Worm (Caenorhabditis elegans): ENCODE results near the gene cpr-5.

The cpr-5 gene

ce11 chrV:1142251-1142650, 8.4 kb upstream of the cpr-5 start:
- TF ChIP-seq cog-1 (tag; optimal IDR thresholded peaks at IDR 0.05) (no peak), ztf-23 (GFP tag; IDR thresholded peaks at IDR 0.05) (no peak), ref-1 (GFP tag; conservative IDR thresholded peaks at IDR 0.05) (no peak), ztf-29 (GFP tag; IDR thresholded peaks at IDR 0.05) (no peak; the same call in 1 of the 2 replicates), flt-1 (GFP tag; IDR thresholded peaks at IDR 0.05) (no peak), med-1 (GFP tag; optimal IDR thresholded peaks at IDR 0.05; ENCODE audit: insufficient read depth) (no peak), tab-1 (GFP tag; IDR thresholded peaks at IDR 0.05) (no peak), klf-2 (GFP tag; conservative IDR thresholded peaks at IDR 0.05) (no peak), T22C8.4 (GFP tag; IDR thresholded peaks at IDR 0.05) (no peak)

ce11 chrV:1141433-1141832, 7.6 kb upstream of the cpr-5 start, which contains the start of gene cutl-22:
Gene cutl-22, plus strand, starts transcription at chrV:1141733.
- TF ChIP-seq cog-1 (tag; optimal IDR thresholded peaks at IDR 0.05) (no peak), ztf-29 (GFP tag; IDR thresholded peaks at IDR 0.05) (no peak), ref-1 (GFP tag; conservative IDR thresholded peaks at IDR 0.05) (no peak), med-1 (GFP tag; optimal IDR thresholded peaks at IDR 0.05; ENCODE audit: insufficient read depth) (no peak), ztf-23 (GFP tag; IDR thresholded peaks at IDR 0.05) (no peak), klf-2 (GFP tag; conservative IDR thresholded peaks at IDR 0.05) (no peak), flt-1 (GFP tag; IDR thresholded peaks at IDR 0.05) (no peak), T22C8.4 (GFP tag; IDR thresholded peaks at IDR 0.05) (no peak)

- TF ChIP-seq ztf-29 (GFP tag; IDR thresholded peaks at IDR 0.05) (no peak), tab-1 (GFP tag; IDR thresholded peaks at IDR 0.05) (no peak), cog-1 (tag; optimal IDR thresholded peaks at IDR 0.05) (no peak), flt-1 (GFP tag; IDR thresholded peaks at IDR 0.05) (no peak), ref-1 (GFP tag; conservative IDR thresholded peaks at IDR 0.05) (no peak), ztf-23 (GFP tag; IDR thresholded peaks at IDR 0.05) (no peak), klf-2 (GFP tag; conservative IDR thresholded peaks at IDR 0.05) (no peak), med-1 (GFP tag; optimal IDR thresholded peaks at IDR 0.05; ENCODE audit: insufficient read depth) (no peak), T22C8.4 (GFP tag; IDR thresholded peaks at IDR 0.05) (no peak)
These were observed 7.0 kb upstream of the cpr-5 start for ce11 chrV:1140806-1141205.

ce11 chrV:1134302-1134701, 466 bp upstream of the cpr-5 start, which contains the start of gene cpr-8:
Gene cpr-8, plus strand, starts transcription at chrV:1134602.
- TF ChIP-seq tab-1 (GFP tag; IDR thresholded peaks at IDR 0.05) (no peak), ref-1 (GFP tag; conservative IDR thresholded peaks at IDR 0.05) (no peak), T22C8.4 (GFP tag; IDR thresholded peaks at IDR 0.05) (no peak), ztf-29 (GFP tag; IDR thresholded peaks at IDR 0.05) (no peak), med-1 (GFP tag; optimal IDR thresholded peaks at IDR 0.05; ENCODE audit: insufficient read depth) (no peak), ztf-23 (GFP tag; IDR thresholded peaks at IDR 0.05) (no peak), flt-1 (GFP tag; IDR thresholded peaks at IDR 0.05) (no peak), klf-2 (GFP tag; conservative IDR thresholded peaks at IDR 0.05) (no peak), cog-1 (tag; optimal IDR thresholded peaks at IDR 0.05) (no peak)

ce11 chrV:1133223-1133622, 613 bp downstream of the cpr-5 start:
- TF ChIP-seq ztf-29 (GFP tag; IDR thresholded peaks at IDR 0.05) (no peak), klf-2 (GFP tag; conservative IDR thresholded peaks at IDR 0.05) (no peak), med-1 (GFP tag; optimal IDR thresholded peaks at IDR 0.05; ENCODE audit: insufficient read depth) (no peak), tab-1 (GFP tag; IDR thresholded peaks at IDR 0.05) (no peak), ztf-23 (GFP tag; IDR thresholded peaks at IDR 0.05) (no peak), flt-1 (GFP tag; IDR thresholded peaks at IDR 0.05) (no peak), T22C8.4 (GFP tag; IDR thresholded peaks at IDR 0.05) (no peak), ref-1 (GFP tag; conservative IDR thresholded peaks at IDR 0.05) (no peak), cog-1 (tag; optimal IDR thresholded peaks at IDR 0.05) (no peak)

ce11 chrV:1131880-1132623, 1.8 kb downstream of the cpr-5 start, which contains the start of gene W07B8.4:
Gene W07B8.4, minus strand, starts transcription at chrV:1131930.
- TF ChIP-seq ztf-29 (GFP tag; IDR thresholded peaks at IDR 0.05) (no peak), T22C8.4 (GFP tag; IDR thresholded peaks at IDR 0.05) (no peak), ztf-23 (GFP tag; IDR thresholded peaks at IDR 0.05) (no peak), tab-1 (GFP tag; IDR thresholded peaks at IDR 0.05) (no peak), flt-1 (GFP tag; IDR thresholded peaks at IDR 0.05) (no peak), med-1 (GFP tag; optimal IDR thresholded peaks at IDR 0.05; ENCODE audit: insufficient read depth) (no peak), klf-2 (GFP tag; conservative IDR thresholded peaks at IDR 0.05) (no peak), ref-1 (GFP tag; conservative IDR thresholded peaks at IDR 0.05) (no peak), cog-1 (tag; optimal IDR thresholded peaks at IDR 0.05) (no peak)

ce11 chrV:1120101-1120500, 13.7 kb downstream of the cpr-5 start:
- TF ChIP-seq ztf-29 (GFP tag; IDR thresholded peaks at IDR 0.05) (no peak), ztf-23 (GFP tag; IDR thresholded peaks at IDR 0.05) (no peak), flt-1 (GFP tag; IDR thresholded peaks at IDR 0.05) (no peak)

- TF ChIP-seq ref-1 (GFP tag; conservative IDR thresholded peaks at IDR 0.05) (no peak), T22C8.4 (GFP tag; IDR thresholded peaks at IDR 0.05) (no peak), klf-2 (GFP tag; conservative IDR thresholded peaks at IDR 0.05) (no peak), cog-1 (tag; optimal IDR thresholded peaks at IDR 0.05) (no peak), flt-1 (GFP tag; IDR thresholded peaks at IDR 0.05) (no peak), ztf-29 (GFP tag; IDR thresholded peaks at IDR 0.05) (no peak)
These were observed 21.2 kb downstream of the cpr-5 start, which contains the start of gene Y50D4B.1 for ce11 chrV:1112658-1113057. Gene Y50D4B.1, plus strand, starts transcription at chrV:1112958.

ce11 chrV:1112180-1112579, 21.7 kb downstream of the cpr-5 start:
- TF ChIP-seq T22C8.4 (GFP tag; IDR thresholded peaks at IDR 0.05) (no peak), ztf-23 (GFP tag; IDR thresholded peaks at IDR 0.05) (no peak), ref-1 (GFP tag; conservative IDR thresholded peaks at IDR 0.05) (no peak), med-1 (GFP tag; optimal IDR thresholded peaks at IDR 0.05; ENCODE audit: insufficient read depth) (no peak), flt-1 (GFP tag; IDR thresholded peaks at IDR 0.05) (no peak), ztf-29 (GFP tag; IDR thresholded peaks at IDR 0.05) (no peak), klf-2 (GFP tag; conservative IDR thresholded peaks at IDR 0.05) (no peak), tab-1 (GFP tag; IDR thresholded peaks at IDR 0.05) (no peak), cog-1 (tag; optimal IDR thresholded peaks at IDR 0.05) (no peak)
